Worm (Caenorhabditis elegans): ENCODE results near the gene fbxc-40.
"Not testable (repeated sequence)": the region's sequence is repeated elsewhere in the genome, so short reads cannot be mapped to it uniquely, and the experiment has no call there.

fbxc-40 gene

ce11 chrII:985703-986102 lies at the start of gene fbxc-40:
fbxc-40 (plus strand) TSS chrII:986003.
- not testable (repeated sequence) for TF ChIP-seq unc-62 (GFP tag; optimal IDR thresholded peaks at IDR 0.05)

- no peak for TF ChIP-seq unc-62 (GFP tag; optimal IDR thresholded peaks at IDR 0.05)
These were observed 48.5 kb upstream of the fbxc-40 start for ce11 chrII:937265-937664.

- no peak for TF ChIP-seq unc-62 (GFP tag; optimal IDR thresholded peaks at IDR 0.05)
These were observed 47.3 kb upstream of the fbxc-40 start, which contains the start of gene R07C3.3 for ce11 chrII:938549-938948. R07C3.3 (plus strand) TSS chrII:938849.

ce11 chrII:940779-941178 lies 45.0 kb upstream of the fbxc-40 start, which contains the start of gene fbxc-36:
fbxc-36 (plus strand) TSS chrII:940983.
- TF ChIP-seq unc-62 (GFP tag; optimal IDR thresholded peaks at IDR 0.05) = no peak

- no peak for TF ChIP-seq unc-62 (GFP tag; optimal IDR thresholded peaks at IDR 0.05)
These were observed 42.0 kb upstream of the fbxc-40 start, which contains the start of gene clec-43 for ce11 chrII:943773-944172. clec-43 (plus strand) TSS chrII:944066.

ce11 chrII:948091-948490 lies 37.7 kb upstream of the fbxc-40 start, which contains the start of gene fbxc-32:
fbxc-32 (minus strand) TSS chrII:948191.
- no peak for TF ChIP-seq unc-62 (GFP tag; optimal IDR thresholded peaks at IDR 0.05)

ce11 chrII:950374-950773 lies 35.4 kb upstream of the fbxc-40 start:
- TF ChIP-seq unc-62 (GFP tag; optimal IDR thresholded peaks at IDR 0.05) = no peak

ce11 chrII:953052-953451 lies 32.8 kb upstream of the fbxc-40 start:
- TF ChIP-seq unc-62 (GFP tag; optimal IDR thresholded peaks at IDR 0.05) = no peak

- not testable (repeated sequence) for TF ChIP-seq unc-62 (GFP tag; optimal IDR thresholded peaks at IDR 0.05)
These were observed 31.2 kb upstream of the fbxc-40 start, which contains the start of gene fbxc-7 for ce11 chrII:954626-955025. fbxc-7 (plus strand) TSS chrII:954926.

ce11 chrII:958618-959017 lies 27.2 kb upstream of the fbxc-40 start, which contains the start of gene sdz-4:
sdz-4 (plus strand) TSS chrII:958918.
- TF ChIP-seq unc-62 (GFP tag; optimal IDR thresholded peaks at IDR 0.05) = no peak

- TF ChIP-seq unc-62 (GFP tag; optimal IDR thresholded peaks at IDR 0.05) = no peak
These were observed 25.6 kb upstream of the fbxc-40 start, which contains the start of the genes C32B5.18 and C32B5.7 for ce11 chrII:960218-960617. C32B5.18 (plus strand) TSS chrII:960518. C32B5.7 (plus strand) TSS chrII:960528.

ce11 chrII:961961-962360 lies 23.8 kb upstream of the fbxc-40 start, which contains the start of gene C32B5.13:
C32B5.13 (minus strand) TSS chrII:962061.
- TF ChIP-seq unc-62 (GFP tag; optimal IDR thresholded peaks at IDR 0.05) = no peak

ce11 chrII:966962-967361 lies 18.8 kb upstream of the fbxc-40 start, which contains the start of gene fbxc-18:
fbxc-18 (minus strand) TSS chrII:967062.
- not testable (repeated sequence) for TF ChIP-seq unc-62 (GFP tag; optimal IDR thresholded peaks at IDR 0.05)

ce11 chrII:968106-968505 lies 17.7 kb upstream of the fbxc-40 start, which contains the start of gene C32B5.6:
C32B5.6 (plus strand) TSS chrII:968406.
- not testable (repeated sequence) for TF ChIP-seq unc-62 (GFP tag; optimal IDR thresholded peaks at IDR 0.05)

ce11 chrII:972850-973249 lies 13.0 kb upstream of the fbxc-40 start, which contains the start of gene C32B5.15:
C32B5.15 (minus strand) TSS chrII:972950.
- no peak for TF ChIP-seq unc-62 (GFP tag; optimal IDR thresholded peaks at IDR 0.05)

ce11 chrII:973999-974398 lies 11.8 kb upstream of the fbxc-40 start, which contains the start of gene fbxc-14:
fbxc-14 (plus strand) TSS chrII:974299.
- no peak for TF ChIP-seq unc-62 (GFP tag; optimal IDR thresholded peaks at IDR 0.05)

ce11 chrII:979135-979534 lies 6.7 kb upstream of the fbxc-40 start, which contains the start of the genes fbxc-17 and fbxc-15:
fbxc-17 (minus strand) TSS chrII:979235.
fbxc-15 (plus strand) TSS chrII:979423.
- TF ChIP-seq unc-62 (GFP tag; optimal IDR thresholded peaks at IDR 0.05) = no peak
